Worm (Caenorhabditis elegans) whole organism, L1 larva: ENCODE measurements around the gene ZK154.6.

ENCODE experiments used
- C16A3.4 ChIP-seq: fragments of 150-350 bp; optimal IDR thresholded peaks from 2 replicates; lab custom pipeline; 2014; ENCODE audit warnings: missing biosample characterization, missing genetic modification characterization
- C34B4.2 ChIP-seq: sonication (generic microtip); optimal IDR thresholded peaks from 2 replicates; lab custom pipeline; 2017; ENCODE audit warnings: mild to moderate bottlenecking, missing genetic modification characterization, missing compliant biosample characterization
- alr-1 ChIP-seq: fragments of 200-800 bp; sonication (Bioruptor generic); optimal IDR thresholded peaks from 2 replicates; lab custom pipeline; 2018; ENCODE audit warnings: borderline replicate concordance, mild to moderate bottlenecking, missing genetic modification characterization, missing compliant biosample characterization
- aly-2 ChIP-seq: fragments of 150-350 bp; optimal IDR thresholded peaks from 2 replicates; lab custom pipeline; 2014; ENCODE audit warnings: missing biosample characterization, missing genetic modification characterization
- ama-1 ChIP-seq: fragments of 150-350 bp; optimal IDR thresholded peaks from 2 replicates; lab custom pipeline; 2014
- blmp-1 ChIP-seq: fragments of 150-350 bp; optimal IDR thresholded peaks from 2 replicates; lab custom pipeline; 2014; ENCODE audit warnings: missing biosample characterization, missing genetic modification characterization
- ceh-63 ChIP-seq: fragments of 200-800 bp; sonication (Bioruptor generic); optimal IDR thresholded peaks from 2 replicates; lab custom pipeline; 2018; ENCODE audit warnings: mild to moderate bottlenecking, missing genetic modification characterization, missing compliant biosample characterization
- ceh-88 ChIP-seq: fragments of 200-800 bp; sonication (Bioruptor generic); IDR thresholded peaks from 2 replicates; pipeline ENCODE4 v1.3.6; 2022; ENCODE audit warnings: missing genetic modification characterization, missing compliant biosample characterization
- ceh-90 ChIP-seq: sonication (generic microtip); optimal IDR thresholded peaks from 2 replicates; lab custom pipeline; 2016; ENCODE audit warnings: missing genetic modification characterization, missing compliant biosample characterization
- egl-13 ChIP-seq: sonication (generic microtip); optimal IDR thresholded peaks from 2 replicates; lab custom pipeline; 2016; ENCODE audit warnings: missing genotype, missing genetic modification reagents, missing genetic modification characterization, missing compliant biosample characterization
- elt-2 ChIP-seq: sonication (generic microtip); optimal IDR thresholded peaks from 2 replicates; lab custom pipeline; 2016; ENCODE audit warnings: missing genetic modification characterization, mild to moderate bottlenecking, inconsistent platforms, missing compliant biosample characterization, missing genetic modification reagents
- elt-3 ChIP-seq, 6 experiments: fragments of 150-350 bp in 1 of 6; sonication (generic microtip); optimal IDR thresholded peaks; 2 replicates each; lab custom pipeline; 2017 to 2018; ENCODE audit warnings: missing biosample characterization in 6 of 6, missing genetic modification characterization in 6 of 6, inconsistent platforms in 1 of 6
- fkh-10 ChIP-seq: sonication (generic microtip); optimal IDR thresholded peaks from 2 replicates; lab custom pipeline; 2017; ENCODE audit warnings: missing biosample characterization, missing genetic modification reagents, missing genetic modification characterization
- fkh-4 ChIP-seq: sonication (generic microtip); optimal IDR thresholded peaks from 2 replicates; lab custom pipeline; 2016; ENCODE audit warnings: missing compliant biosample characterization, missing genetic modification characterization, borderline replicate concordance
- fos-1 ChIP-seq: fragments of 150-350 bp; optimal IDR thresholded peaks from 2 replicates; lab custom pipeline; 2014; ENCODE audit warnings: missing biosample characterization, missing genetic modification characterization
- hlh-17 ChIP-seq: fragments of 200-800 bp; sonication (Bioruptor generic); optimal IDR thresholded peaks from 2 replicates; lab custom pipeline; 2018; ENCODE audit warnings: missing genetic modification characterization, mild to moderate bottlenecking, missing compliant biosample characterization, moderate library complexity, borderline replicate concordance
- hlh-4 ChIP-seq: sonication (generic microtip); optimal IDR thresholded peaks from 2 replicates; lab custom pipeline; 2016; ENCODE audit warnings: mild to moderate bottlenecking, missing genetic modification characterization, missing compliant biosample characterization
- hpl-2 ChIP-seq: fragments of 150-350 bp; optimal IDR thresholded peaks from 2 replicates; lab custom pipeline; 2014; ENCODE audit warnings: missing biosample characterization, missing genetic modification reagents, missing genetic modification characterization
- lin-14 ChIP-seq: fragments of 200-800 bp; sonication (Bioruptor generic); optimal IDR thresholded peaks from 2 replicates; lab custom pipeline; 2018; ENCODE audit warnings: mild to moderate bottlenecking, missing genetic modification characterization, moderate library complexity, missing compliant biosample characterization
- lin-15B ChIP-seq: fragments of 150-350 bp; sonication (generic microtip); optimal IDR thresholded peaks from 3 replicates; lab custom pipeline; 2014; ENCODE audit warnings: missing biosample characterization, missing genetic modification characterization
- lir-3 ChIP-seq: sonication (generic microtip); optimal IDR thresholded peaks from 2 replicates; lab custom pipeline; 2016; ENCODE audit warnings: mild to moderate bottlenecking, missing genetic modification characterization, moderate library complexity, missing compliant biosample characterization; ENCODE audit not compliant: poor library complexity
- lsy-2 ChIP-seq, 2 experiments: fragments of 150-350 bp; optimal IDR thresholded peaks; 2 replicates each; lab custom pipeline; 2014; ENCODE audit warnings: missing biosample characterization in 2 of 2, missing genetic modification characterization in 2 of 2
- mab-9 ChIP-seq: fragments of 200-800 bp; sonication (Bioruptor generic); IDR thresholded peaks from 2 replicates; pipeline ENCODE4 v1.3.6; 2022; ENCODE audit warnings: missing genetic modification reagents, missing genetic modification characterization, missing compliant biosample characterization
- mef-2 ChIP-seq: fragments of 150-350 bp; optimal IDR thresholded peaks from 2 replicates; lab custom pipeline; 2014; ENCODE audit warnings: missing biosample characterization, missing genetic modification characterization
- mep-1 ChIP-seq: fragments of 150-350 bp; optimal IDR thresholded peaks from 2 replicates; lab custom pipeline; 2014; ENCODE audit warnings: missing biosample characterization, missing genetic modification characterization
- nhr-20 ChIP-seq: sonication (generic microtip); optimal IDR thresholded peaks from 2 replicates; lab custom pipeline; 2016; ENCODE audit warnings: mild to moderate bottlenecking, missing genetic modification characterization, missing compliant biosample characterization
- nhr-47 ChIP-seq: sonication (generic microtip); optimal IDR thresholded peaks from 2 replicates; lab custom pipeline; 2016; ENCODE audit warnings: mild to moderate bottlenecking, missing genetic modification characterization, moderate library complexity, missing compliant biosample characterization
- nhr-71 ChIP-seq: sonication (generic microtip); optimal IDR thresholded peaks from 2 replicates; lab custom pipeline; 2016; ENCODE audit warnings: mild to moderate bottlenecking, missing genetic modification characterization, moderate library complexity, missing compliant biosample characterization
- nhr-77 ChIP-seq: fragments of 150-350 bp; optimal IDR thresholded peaks from 2 replicates; lab custom pipeline; 2014; ENCODE audit warnings: missing biosample characterization, missing genetic modification characterization
- nhr-85 ChIP-seq: sonication (generic microtip); peaks from one replicate; lab custom pipeline; 2016; ENCODE audit warnings: missing genetic modification characterization, inconsistent platforms, missing compliant biosample characterization
- pag-3 ChIP-seq: sonication (generic microtip); optimal IDR thresholded peaks from 2 replicates; lab custom pipeline; 2017; ENCODE audit warnings: missing genetic modification characterization, mild to moderate bottlenecking, missing compliant biosample characterization, antibody characterized with exemption, borderline replicate concordance; ENCODE audit not compliant: insufficient read depth
- rnt-1 ChIP-seq: sonication (generic microtip); optimal IDR thresholded peaks from 2 replicates; lab custom pipeline; 2016; ENCODE audit warnings: mild to moderate bottlenecking, missing genetic modification characterization, moderate library complexity, missing compliant biosample characterization
- skn-1 ChIP-seq: fragments of 150-350 bp; optimal IDR thresholded peaks from 2 replicates; lab custom pipeline; 2014; ENCODE audit warnings: missing biosample characterization, missing genetic modification characterization
- snu-23 ChIP-seq: sonication (generic microtip); optimal IDR thresholded peaks from 2 replicates; lab custom pipeline; 2016; ENCODE audit warnings: missing genetic modification characterization, missing compliant biosample characterization
- sox-4 ChIP-seq: sonication (generic microtip); optimal IDR thresholded peaks from 2 replicates; lab custom pipeline; 2016; ENCODE audit warnings: missing genetic modification characterization, missing compliant biosample characterization
- sptf-1 ChIP-seq: fragments of 150-350 bp; optimal IDR thresholded peaks from 2 replicates; lab custom pipeline; 2014; ENCODE audit warnings: missing biosample characterization, missing genetic modification characterization
- sup-37 ChIP-seq: fragments of 200-800 bp; sonication (Bioruptor generic); optimal IDR thresholded peaks from 2 replicates; lab custom pipeline; 2018; ENCODE audit warnings: mild to moderate bottlenecking, missing genetic modification characterization, missing compliant biosample characterization
- swsn-7 ChIP-seq: sonication (generic microtip); optimal IDR thresholded peaks from 2 replicates; lab custom pipeline; 2016; ENCODE audit warnings: missing genetic modification characterization, missing compliant biosample characterization
- tbx-2 ChIP-seq: sonication (generic microtip); optimal IDR thresholded peaks from 2 replicates; lab custom pipeline; 2016; ENCODE audit warnings: missing genetic modification characterization, missing compliant biosample characterization
- unc-62 ChIP-seq: fragments of 150-350 bp; optimal IDR thresholded peaks from 2 replicates; lab custom pipeline; 2014; ENCODE audit warnings: missing biosample characterization, missing genetic modification reagents, missing genetic modification characterization
- unc-86 ChIP-seq: sonication (generic microtip); optimal IDR thresholded peaks from 2 replicates; lab custom pipeline; 2016; ENCODE audit warnings: missing genetic modification characterization, missing compliant biosample characterization
- xbp-1 ChIP-seq: sonication (generic microtip); optimal IDR thresholded peaks from 2 replicates; lab custom pipeline; 2016; ENCODE audit warnings: missing genetic modification characterization, missing compliant biosample characterization
- zag-1 ChIP-seq: fragments of 150-350 bp; optimal IDR thresholded peaks from 2 replicates; lab custom pipeline; 2014; ENCODE audit warnings: missing biosample characterization, missing genetic modification characterization
- ztf-11 ChIP-seq, 2 experiments: sonication (generic microtip); optimal IDR thresholded peaks; 2 replicates each; lab custom pipeline; 2016 to 2017; ENCODE audit warnings: missing genetic modification characterization in 2 of 2, missing biosample characterization in 1 of 2, missing compliant biosample characterization in 1 of 2

The ZK154.6 gene

DNA sequence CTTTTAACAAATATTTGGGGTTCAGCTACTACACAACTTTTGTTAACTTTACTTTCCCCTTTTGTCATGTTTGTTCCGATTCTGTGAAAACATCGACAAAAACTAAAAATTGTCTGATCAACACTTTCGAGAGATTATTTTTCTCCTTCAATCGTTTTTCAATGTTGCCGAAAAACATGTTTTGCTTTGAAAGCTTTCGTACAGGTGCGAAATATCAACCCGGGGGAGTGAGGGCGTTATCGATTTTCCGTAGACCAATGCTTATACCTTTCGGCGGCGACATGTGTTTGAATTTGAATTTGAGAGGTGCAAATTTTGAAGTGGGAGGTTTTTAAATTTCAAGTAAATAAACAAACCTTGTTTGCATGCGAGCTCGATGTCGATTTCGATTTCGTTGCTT lies 15.0 kb upstream of the ZK154.6 start:
- TF ChIP-seq blmp-1 (tag; lab: Kevin White, UChicago) (peak; percentile 2), hlh-17 (GFP tag; lab: Kevin White, UChicago) (no peak)

DNA sequence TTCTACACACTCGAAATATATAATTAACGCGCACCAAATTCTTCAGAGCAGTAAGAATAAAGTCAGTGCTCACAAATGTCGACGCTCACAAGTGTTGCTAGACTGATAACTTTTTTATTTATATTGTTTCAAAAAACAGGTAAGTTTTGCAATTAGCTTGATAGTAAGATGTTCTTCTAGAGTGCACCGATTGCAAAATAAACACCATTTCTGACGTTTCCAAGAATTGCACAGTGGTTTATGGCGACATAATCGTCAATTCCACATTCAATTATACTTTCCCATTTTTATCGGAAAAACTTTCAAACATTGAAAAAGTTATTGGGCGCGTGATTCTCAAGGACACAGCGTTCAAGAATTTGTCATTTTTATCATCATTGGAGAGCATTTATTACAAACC lies 7.0 kb upstream of the ZK154.6 start:
- no peak for TF ChIP-seq pag-3 (tag; lab: Kevin White, UChicago)
- TF ChIP-seq unc-62 (GFP tag; lab: Kevin White, UChicago): no peak
- TF ChIP-seq mep-1: no peak
- no peak for TF ChIP-seq nhr-20 (tag; lab: Kevin White, UChicago)
- TF ChIP-seq mab-9: no peak
- no peak for TF ChIP-seq xbp-1 (tag; lab: Kevin White, UChicago)
- no peak for TF ChIP-seq aly-2 (tag; lab: Kevin White, UChicago)
- no peak for TF ChIP-seq rnt-1 (tag; lab: Kevin White, UChicago)
- no peak for TF ChIP-seq fkh-10 (GFP tag; lab: Kevin White, UChicago)
- TF ChIP-seq nhr-85 (tag; lab: Kevin White, UChicago): no peak
- no peak for TF ChIP-seq lin-14 (GFP tag; lab: Kevin White, UChicago)
- TF ChIP-seq snu-23 (GFP tag; lab: Kevin White, UChicago): no peak
- TF ChIP-seq ceh-88 (GFP tag; lab: Robert Waterston, UW): no peak
- TF ChIP-seq zag-1: no peak
- TF ChIP-seq egl-13 (tag; lab: Kevin White, UChicago): no peak
- no peak for TF ChIP-seq C34B4.2 (tag; lab: Kevin White, UChicago)
- TF ChIP-seq tbx-2 (tag; lab: Kevin White, UChicago): no peak
- TF ChIP-seq fos-1 (tag; lab: Kevin White, UChicago): no peak
- TF ChIP-seq sup-37 (GFP tag; lab: Kevin White, UChicago): no peak
- no peak for TF ChIP-seq C16A3.4 (tag; lab: Kevin White, UChicago)

DNA sequence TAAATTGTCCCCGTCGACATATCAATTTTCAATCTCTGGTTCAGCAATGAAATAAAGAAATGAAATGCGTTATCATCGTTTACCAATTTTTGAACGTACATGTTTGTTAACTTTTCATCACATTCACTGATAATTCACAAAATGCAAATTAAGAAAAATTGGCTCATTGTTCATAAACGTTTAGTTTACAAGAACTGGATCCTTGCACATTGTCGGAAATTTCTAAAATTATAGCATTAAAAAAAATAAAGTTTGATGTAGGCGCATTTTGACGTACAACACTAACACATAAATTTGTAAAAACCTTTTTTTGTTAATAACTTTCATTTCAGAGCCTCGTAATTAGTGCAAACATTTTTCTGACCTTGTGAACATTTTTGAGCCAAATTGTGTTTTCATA lies 6.3 kb upstream of the ZK154.6 start, which contains the start of gene gpx-7:
TSS of gene gpx-7 (minus strand) at position 101 of the 400 bp plus-strand sequence.
- no peak for TF ChIP-seq elt-3 (tag; optimal IDR thresholded peaks at IDR 0.05; lab: Kevin White, UChicago)
- no peak for TF ChIP-seq alr-1 (tag; lab: Kevin White, UChicago)
- no peak for TF ChIP-seq egl-13 (tag; lab: Kevin White, UChicago)
- no peak for TF ChIP-seq lin-14 (GFP tag; lab: Kevin White, UChicago)
- TF ChIP-seq lir-3 (tag; lab: Kevin White, UChicago): no peak
- no peak for TF ChIP-seq hpl-2 (GFP tag; lab: Kevin White, UChicago)
- TF ChIP-seq mef-2 (tag; lab: Kevin White, UChicago): no peak
- TF ChIP-seq ceh-88 (GFP tag; lab: Robert Waterston, UW): no peak
- no peak for TF ChIP-seq lin-15B (tag; lab: Kevin White, UChicago)
- TF ChIP-seq C34B4.2 (tag; lab: Kevin White, UChicago): no peak
- TF ChIP-seq sptf-1 (tag; lab: Kevin White, UChicago): no peak
- no peak for TF ChIP-seq fkh-10 (GFP tag; lab: Kevin White, UChicago)
- no peak for TF ChIP-seq elt-2 (tag; lab: Kevin White, UChicago)
- no peak for TF ChIP-seq skn-1 (tag; lab: Kevin White, UChicago)
- TF ChIP-seq zag-1: no peak
- no peak for TF ChIP-seq fkh-4 (tag; lab: Kevin White, UChicago)
- no peak for TF ChIP-seq blmp-1 (tag; lab: Kevin White, UChicago)
- TF ChIP-seq, all 84 proteins: peak for 0

ce11 chrX:7798248-7799020 lies 5.1 kb upstream of the ZK154.6 start, which contains the start of gene adm-4:
Gene adm-4, minus strand, starts transcription at chrX:7798298.
- TF ChIP-seq nhr-77 (tag; lab: Kevin White, UChicago) (no peak), aly-2 (tag; lab: Kevin White, UChicago) (no peak), fkh-4 (tag; lab: Kevin White, UChicago) (peak; percentile 56), ceh-88 (GFP tag; lab: Robert Waterston, UW) (no peak), nhr-47 (tag; lab: Kevin White, UChicago) (peak; percentile 72), hlh-4 (tag; lab: Kevin White, UChicago) (no peak), ztf-11 (tag; optimal IDR thresholded peaks at IDR 0.05; lab: Kevin White, UChicago) (peak in 1 of 2 experiments; percentile 67), ama-1 (lab: Kevin White, UChicago) (no peak), lsy-2 (tag; optimal IDR thresholded peaks at IDR 0.05; lab: Kevin White, UChicago) (peak in 1 of 2 experiments; percentile 54), unc-62 (GFP tag; lab: Kevin White, UChicago) (no peak), nhr-71 (tag; lab: Kevin White, UChicago) (peak; percentile 74), ceh-90 (tag; lab: Kevin White, UChicago) (peak; percentile 79), unc-86 (tag; lab: Kevin White, UChicago) (peak; percentile 15), elt-3 (tag; optimal IDR thresholded peaks at IDR 0.05; lab: Kevin White, UChicago) (no peak), ceh-63 (GFP tag; lab: Kevin White, UChicago) (no peak), lin-15B (tag; lab: Kevin White, UChicago) (no peak), nhr-20 (tag; lab: Kevin White, UChicago) (peak; percentile 62), swsn-7 (tag; lab: Kevin White, UChicago) (peak; percentile 58), sox-4 (peak; percentile 46)
